Worm (Caenorhabditis elegans): ENCODE data around the gene K02E11.10.

ce11 chrV:14246761-14247160 is 5.8 kb upstream of the K02E11.10 start, which contains the start of gene K02E11.3:
- no peak for TF ChIP-seq lsy-2 (tag; optimal IDR thresholded peaks at IDR 0.05)
- TF ChIP-seq sma-9 (GFP tag; optimal IDR thresholded peaks at IDR 0.05), result no peak
- TF ChIP-seq sma-9 (tag; optimal IDR thresholded peaks at IDR 0.05), result no peak
- TF ChIP-seq nhr-6 (tag; optimal IDR thresholded peaks at IDR 0.05), result no peak
- TF ChIP-seq aly-2 (tag; optimal IDR thresholded peaks at IDR 0.05), result no peak
- TF ChIP-seq blmp-1 (tag; optimal IDR thresholded peaks at IDR 0.05; ENCODE audit: insufficient read depth), result no peak
- TF ChIP-seq snpc-4 (tag; optimal IDR thresholded peaks at IDR 0.05), result no peak
- no peak for TF ChIP-seq nhr-129 (tag; optimal IDR thresholded peaks at IDR 0.05)
- TF ChIP-seq ZK546.5 (tag; optimal IDR thresholded peaks at IDR 0.05), result no peak
- no peak for TF ChIP-seq lin-13 (GFP tag; optimal IDR thresholded peaks at IDR 0.05)
- TF ChIP-seq nhr-10 (tag; optimal IDR thresholded peaks at IDR 0.05), result no peak
- no peak for TF ChIP-seq mdl-1 (tag; optimal IDR thresholded peaks at IDR 0.05)
- TF ChIP-seq skn-1 (tag; optimal IDR thresholded peaks at IDR 0.05), result no peak
- TF ChIP-seq mab-5 (tag; optimal IDR thresholded peaks at IDR 0.05), result no peak
